Fruit fly (Drosophila melanogaster): ENCODE data around the gene Arp1.

DNA sequence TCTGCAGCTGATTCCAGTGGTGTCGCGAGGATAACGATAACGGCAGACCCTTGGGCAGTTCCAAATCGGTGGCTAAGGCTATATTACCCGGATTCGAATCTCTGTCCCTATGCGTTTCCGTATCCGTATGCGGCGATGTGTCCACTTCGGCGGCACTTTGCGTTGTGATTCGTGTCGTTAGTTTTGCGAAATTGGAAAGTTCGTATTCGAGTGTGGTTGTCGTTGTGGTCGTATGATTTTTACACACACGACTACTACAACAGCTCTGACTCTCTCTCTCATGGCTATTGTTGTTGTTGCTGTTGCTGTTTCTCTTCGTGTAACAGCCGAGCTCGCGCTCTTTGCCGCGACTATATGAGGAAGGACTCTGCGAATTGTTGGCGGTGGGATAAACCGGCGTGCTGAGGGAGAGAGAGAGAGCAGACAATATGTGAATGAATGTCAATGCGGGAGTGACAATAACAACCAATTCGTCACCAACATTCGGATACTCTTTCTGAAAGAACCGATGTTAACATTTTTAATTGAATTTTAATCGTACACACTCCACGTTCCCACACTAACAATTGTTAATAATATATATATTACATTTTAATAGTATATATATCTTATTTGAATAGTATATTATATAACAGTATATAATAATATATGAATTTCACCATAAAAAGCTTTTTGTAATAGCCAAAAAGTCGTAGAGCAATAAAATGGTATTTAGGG is 28.2 kb downstream of the Arp1 start:
- TF ChIP-seq Sin3A (optimal IDR thresholded peaks at IDR 0.05): no peak
- TF ChIP-seq insv (optimal IDR thresholded peaks at IDR 0.05): no peak
- TF ChIP-seq h (optimal IDR thresholded peaks at IDR 0.05): no peak
- TF ChIP-seq psq (optimal IDR thresholded peaks at IDR 0.05): no peak
